Fruit fly (Drosophila melanogaster) whole organism, embryonic: ENCODE data around the gene alphaKap4.

Experiments
- Asciz ChIP-seq: fragments of 200-800 bp; sonication (Bioruptor generic); optimal IDR thresholded peaks from 2 replicates; lab custom pipeline; 2017; ENCODE audit warnings: missing biosample characterization, mild to moderate bottlenecking, missing genetic modification characterization, missing genetic modification reagents
- CG11560 ChIP-seq: fragments of 200-800 bp; sonication (Bioruptor generic); IDR thresholded peaks from 3 replicates; pipeline ENCODE4 v1.3.6; 2022; ENCODE audit warnings: missing biosample characterization, missing genetic modification characterization
- CG1233 ChIP-seq: fragments of 200-800 bp; sonication (Bioruptor generic); optimal IDR thresholded peaks from 4 replicates; lab custom pipeline; 2018; ENCODE audit warnings: missing biosample characterization, mild to moderate bottlenecking, missing genetic modification characterization
- CG12769 ChIP-seq: fragments of 200-800 bp; sonication (Bioruptor generic); optimal IDR thresholded peaks from 2 replicates; lab custom pipeline; 2019; ENCODE audit warnings: missing biosample characterization, mild to moderate bottlenecking, missing genetic modification characterization, moderate library complexity
- CG13775 ChIP-seq: fragments of 200-800 bp; sonication (Bioruptor generic); optimal IDR thresholded peaks from 3 replicates; lab custom pipeline; 2017; ENCODE audit warnings: missing biosample characterization, mild to moderate bottlenecking, missing genetic modification characterization
- CG1832 ChIP-seq: fragments of 200-800 bp; sonication (Bioruptor generic); optimal IDR thresholded peaks from 2 replicates; lab custom pipeline; 2017; ENCODE audit warnings: missing biosample characterization, mild to moderate bottlenecking, missing genetic modification characterization, inconsistent platforms
- CG18619 ChIP-seq: fragments of 200-800 bp; sonication (Bioruptor generic); optimal IDR thresholded peaks from 3 replicates; lab custom pipeline; 2017; ENCODE audit warnings: missing biosample characterization, mild to moderate bottlenecking, missing genetic modification characterization
- CG2116 ChIP-seq: fragments of 200-800 bp; sonication (Bioruptor generic); optimal IDR thresholded peaks from 3 replicates; lab custom pipeline; 2018; ENCODE audit warnings: missing biosample characterization, mild to moderate bottlenecking, missing genetic modification characterization
- CG2202 ChIP-seq: fragments of 200-800 bp; sonication (Bioruptor generic); optimal IDR thresholded peaks from 2 replicates; lab custom pipeline; 2018; ENCODE audit warnings: missing biosample characterization, mild to moderate bottlenecking, missing genetic modification characterization
- CG30403 ChIP-seq: fragments of 200-800 bp; sonication (Bioruptor generic); optimal IDR thresholded peaks from 3 replicates; lab custom pipeline; 2016; ENCODE audit warnings: missing biosample characterization, missing genetic modification characterization
- CG3281 ChIP-seq: fragments of 200-800 bp; sonication (Bioruptor generic); optimal IDR thresholded peaks from 3 replicates; lab custom pipeline; 2017; ENCODE audit warnings: missing biosample characterization, mild to moderate bottlenecking, missing genetic modification characterization
- CG4328 ChIP-seq: fragments of 200-800 bp; sonication (Bioruptor generic); optimal IDR thresholded peaks from 3 replicates; lab custom pipeline; 2017; ENCODE audit warnings: missing biosample characterization, missing genetic modification reagents, missing genetic modification characterization
- CG4424 ChIP-seq: fragments of 200-800 bp; sonication (Bioruptor generic); optimal IDR thresholded peaks from 3 replicates; lab custom pipeline; 2016; ENCODE audit warnings: missing biosample characterization, missing genetic modification characterization
- CG4854 ChIP-seq: fragments of 200-800 bp; sonication (Bioruptor generic); optimal IDR thresholded peaks from 2 replicates; lab custom pipeline; 2016; ENCODE audit warnings: missing biosample characterization, missing genetic modification characterization, inconsistent platforms
- CG6254 ChIP-seq: fragments of 200-800 bp; sonication (Bioruptor generic); optimal IDR thresholded peaks from 3 replicates; lab custom pipeline; 2017; ENCODE audit warnings: mild to moderate bottlenecking, missing biosample characterization, missing genetic modification reagents, missing genetic modification characterization
- CG6813 ChIP-seq: fragments of 200-800 bp; sonication (Bioruptor generic); optimal IDR thresholded peaks from 2 replicates; lab custom pipeline; 2017; ENCODE audit warnings: missing biosample characterization, missing genetic modification characterization, mild to moderate bottlenecking, moderate library complexity, missing genetic modification reagents
- CG7271 ChIP-seq: fragments of 200-800 bp; sonication (Bioruptor generic); optimal IDR thresholded peaks from 2 replicates; lab custom pipeline; 2018; ENCODE audit warnings: missing biosample characterization, mild to moderate bottlenecking, missing genetic modification characterization, moderate library complexity
- CG8478 ChIP-seq: fragments of >200 bp; optimal IDR thresholded peaks from 2 replicates; lab custom pipeline; 2018
- CG9727 ChIP-seq: fragments of 200-800 bp; sonication (Bioruptor generic); optimal IDR thresholded peaks from 3 replicates; lab custom pipeline; 2017; ENCODE audit warnings: missing biosample characterization, mild to moderate bottlenecking, missing genetic modification characterization
- Dll ChIP-seq: fragments of 200-800 bp; sonication (Bioruptor generic); IDR thresholded peaks from 4 replicates; pipeline ENCODE4 v1.3.6; 2022; ENCODE audit warnings: missing biosample characterization, missing genetic modification characterization; ENCODE audit not compliant: partially characterized antibody
- Dp ChIP-seq: fragments of 200-800 bp; sonication (Bioruptor generic); optimal IDR thresholded peaks from 2 replicates; lab custom pipeline; 2018; ENCODE audit warnings: missing biosample characterization, mild to moderate bottlenecking, missing genetic modification characterization, moderate library complexity
- E2f2 ChIP-seq: fragments of 200-800 bp; sonication (Bioruptor generic); IDR thresholded peaks from 2 replicates; pipeline ENCODE4 v1.3.6; 2022; ENCODE audit warnings: missing biosample characterization, missing genetic modification characterization
- ERR ChIP-seq: fragments of 200-800 bp; sonication (Bioruptor generic); optimal IDR thresholded peaks from 2 replicates; lab custom pipeline; 2016; ENCODE audit warnings: missing biosample characterization, missing genetic modification characterization
- Fer1 ChIP-seq: fragments of 200-800 bp; sonication (Bioruptor generic); optimal IDR thresholded peaks from 2 replicates; lab custom pipeline; 2017; ENCODE audit warnings: missing biosample characterization, mild to moderate bottlenecking, missing genetic modification characterization
- Hr78 ChIP-seq, 2 experiments: fragments of 200-800 bp in 1 of 2; fragments of >200 bp in 1 of 2; sonication (Bioruptor generic) in 1 of 2; optimal IDR thresholded peaks; 2 replicates each; lab custom pipeline; 2017 to 2019; ENCODE audit warnings: missing biosample characterization in 2 of 2, missing genetic modification characterization in 2 of 2, mild to moderate bottlenecking in 1 of 2, moderate library complexity in 1 of 2
- Mad ChIP-seq: fragments of 200-800 bp; sonication (Bioruptor generic); optimal IDR thresholded peaks from 2 replicates; lab custom pipeline; 2016; ENCODE audit warnings: missing biosample characterization, missing genetic modification characterization
- Max ChIP-seq: fragments of 200-800 bp; sonication (Bioruptor generic); optimal IDR thresholded peaks from 2 replicates; lab custom pipeline; 2016; ENCODE audit warnings: missing biosample characterization, mild to moderate bottlenecking, missing genetic modification characterization
- Med ChIP-seq: fragments of 200-800 bp; sonication (Bioruptor generic); peaks from one replicate; lab custom pipeline; 2016; ENCODE audit warnings: missing biosample characterization, missing genetic modification characterization, mild to moderate bottlenecking, inconsistent platforms, moderate library complexity
- Mes4 ChIP-seq: fragments of 200-800 bp; sonication (Bioruptor generic); optimal IDR thresholded peaks from 2 replicates; lab custom pipeline; 2016; ENCODE audit warnings: missing biosample characterization, missing genetic modification characterization
- Neu2 ChIP-seq: fragments of 200-800 bp; sonication (Bioruptor generic); optimal IDR thresholded peaks from 3 replicates; lab custom pipeline; 2016; ENCODE audit warnings: missing biosample characterization, missing genetic modification characterization, borderline replicate concordance
- Sry-β ChIP-seq: fragments of 200-800 bp; sonication (Bioruptor generic); optimal IDR thresholded peaks from 2 replicates; lab custom pipeline; 2018; ENCODE audit warnings: missing biosample characterization, mild to moderate bottlenecking, missing genetic modification characterization, moderate library complexity
- bcd ChIP-seq: fragments of 200-800 bp; sonication (Bioruptor generic); optimal IDR thresholded peaks from 2 replicates; lab custom pipeline; 2017; ENCODE audit warnings: missing biosample characterization, mild to moderate bottlenecking, missing genetic modification characterization
- br ChIP-seq: fragments of >200 bp; optimal IDR thresholded peaks from 2 replicates; lab custom pipeline; 2017
- chinmo ChIP-seq: fragments of 200-800 bp; sonication (Bioruptor generic); IDR thresholded peaks from 4 replicates; pipeline ENCODE4 v1.3.6; 2022; ENCODE audit warnings: missing biosample characterization, missing genetic modification characterization; ENCODE audit not compliant: partially characterized antibody
- ci ChIP-seq: fragments of 200-800 bp; sonication (Bioruptor generic); IDR thresholded peaks from 3 replicates; pipeline ENCODE4 v1.3.6; 2022; ENCODE audit warnings: missing biosample characterization, missing genetic modification characterization
- disco-r ChIP-seq: fragments of 200-800 bp; sonication (Bioruptor generic); optimal IDR thresholded peaks from 2 replicates; lab custom pipeline; 2016; ENCODE audit warnings: missing biosample characterization, missing genetic modification characterization
- dmrt11E ChIP-seq: fragments of 200-800 bp; sonication (Bioruptor generic); optimal IDR thresholded peaks from 3 replicates; lab custom pipeline; 2018; ENCODE audit warnings: missing biosample characterization, mild to moderate bottlenecking, missing genetic modification characterization, moderate library complexity
- fd64A ChIP-seq: fragments of 200-800 bp; sonication (Bioruptor generic); optimal IDR thresholded peaks from 3 replicates; lab custom pipeline; 2018; ENCODE audit warnings: missing biosample characterization, mild to moderate bottlenecking, missing genetic modification characterization
- gem ChIP-seq: fragments of 200-800 bp; sonication (Bioruptor generic); optimal IDR thresholded peaks from 2 replicates; lab custom pipeline; 2019; ENCODE audit warnings: missing biosample characterization, mild to moderate bottlenecking, missing genetic modification characterization, moderate library complexity
- gt ChIP-seq: fragments of 200-800 bp; sonication (Bioruptor generic); IDR thresholded peaks from 2 replicates; pipeline ENCODE4 v1.3.6; 2022; ENCODE audit warnings: missing biosample characterization, missing genetic modification characterization
- nau ChIP-seq: fragments of 200-800 bp; sonication (Bioruptor generic); optimal IDR thresholded peaks from 3 replicates; lab custom pipeline; 2017; ENCODE audit warnings: missing biosample characterization, mild to moderate bottlenecking, missing genetic modification characterization, missing genetic modification reagents
- onecut ChIP-seq: fragments of 200-800 bp; sonication (Bioruptor generic); IDR thresholded peaks from 2 replicates; pipeline ENCODE4 v1.3.6; 2022; ENCODE audit warnings: missing biosample characterization, missing genetic modification characterization
- otp ChIP-seq: fragments of 200-800 bp; sonication (Bioruptor generic); IDR thresholded peaks from 3 replicates; pipeline ENCODE4, ENCODE4 v1.3.6; 2022; ENCODE audit warnings: missing biosample characterization, missing genetic modification characterization
- pb ChIP-seq: fragments of 200-800 bp; sonication (Bioruptor generic); optimal IDR thresholded peaks from 3 replicates; lab custom pipeline; 2016; ENCODE audit warnings: missing biosample characterization, missing genetic modification characterization
- pnt ChIP-seq: fragments of 200-800 bp; sonication (Bioruptor generic); optimal IDR thresholded peaks from 3 replicates; lab custom pipeline; 2016; ENCODE audit warnings: missing biosample characterization, missing genetic modification characterization
- repo ChIP-seq: fragments of 200-800 bp; sonication (Bioruptor generic); optimal IDR thresholded peaks from 2 replicates; lab custom pipeline; 2016; ENCODE audit warnings: missing biosample characterization, missing genetic modification characterization
- run ChIP-seq: fragments of 200-800 bp; sonication (Bioruptor generic); optimal IDR thresholded peaks from 3 replicates; lab custom pipeline; 2018; ENCODE audit warnings: missing biosample characterization, mild to moderate bottlenecking, missing genetic modification characterization
- seq ChIP-seq: fragments of 200-800 bp; sonication (Bioruptor generic); IDR thresholded peaks from 2 replicates; pipeline ENCODE4 v1.3.6; 2022; ENCODE audit warnings: missing biosample characterization, missing genetic modification characterization
- sim ChIP-seq: fragments of 200-800 bp; sonication (Bioruptor generic); IDR thresholded peaks from 2 replicates; pipeline ENCODE4 v1.3.6; 2022; ENCODE audit warnings: missing biosample characterization, missing genetic modification characterization

Gene alphaKap4

DNA sequence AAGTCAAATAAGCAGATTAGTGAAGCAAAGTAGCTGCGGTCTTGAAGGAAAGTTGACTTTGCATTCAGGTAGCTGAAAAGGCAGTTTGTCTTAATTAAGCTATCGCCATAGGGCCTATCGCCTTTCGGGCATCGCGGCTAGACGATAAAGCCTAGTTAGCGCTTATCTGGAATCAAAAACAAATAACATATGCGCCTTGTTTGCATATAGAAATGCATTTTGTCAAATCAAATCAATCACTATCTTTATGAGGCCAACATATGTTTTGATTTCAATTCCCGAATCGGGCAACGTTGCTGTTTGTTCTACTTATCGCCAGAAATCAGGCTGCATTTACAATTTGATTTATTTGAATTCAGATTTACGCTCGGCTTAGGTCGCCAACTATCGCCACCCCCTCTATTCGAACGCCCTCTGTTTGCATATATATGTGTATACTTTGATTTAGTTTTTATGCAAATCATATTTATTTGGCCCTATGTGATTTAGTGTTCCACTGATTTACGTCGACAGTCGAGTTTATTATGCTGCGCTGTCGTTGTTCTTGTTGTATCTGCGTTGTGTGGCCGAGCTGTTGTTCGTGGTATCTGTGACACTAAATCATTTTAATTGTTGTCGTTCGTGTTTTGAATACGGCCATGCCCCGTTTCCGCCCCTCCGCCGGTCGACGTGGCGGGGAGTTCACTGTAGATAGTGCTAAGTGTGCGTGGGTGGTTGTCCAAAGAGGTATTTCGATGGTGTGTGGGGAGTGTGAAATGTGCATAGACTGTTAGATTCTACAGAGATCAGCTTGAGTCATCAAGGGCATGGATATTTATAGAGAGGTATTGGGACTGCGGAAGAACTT lies 36.0 kb downstream of the alphaKap4 start (continued):
- TF ChIP-seq Dp (GFP tag; lab: Kevin White, UChicago) (no peak), bcd (peak; percentile 5), CG6813 (GFP tag; lab: Kevin White, UChicago) (peak; percentile 79), dmrt11E (tag; lab: Kevin White, UChicago) (peak; percentile 64), Mad (GFP tag; lab: Kevin White, UChicago) (peak; percentile 15), nau (GFP tag; lab: Kevin White, UChicago) (peak; percentile 51), CG12769 (tag; lab: Kevin White, UChicago) (peak; percentile 34), otp (GFP tag; lab: Robert Waterston, UW) (peak; percentile 72; the same call in 1 of the 3 replicates), gem (tag; lab: Kevin White, UChicago) (peak; percentile 55), CG13775 (GFP tag; lab: Kevin White, UChicago) (peak; percentile 25), ci (GFP tag; lab: Robert Waterston, UW) (peak; percentile 57), CG4424 (GFP tag; lab: Kevin White, UChicago) (peak; percentile 52), sim (peak; percentile 41; the same call in 1 of the 2 replicates), Med (GFP tag; lab: Kevin White, UChicago) (peak; percentile 70), CG2116 (GFP tag; lab: Kevin White, UChicago) (peak; percentile 22), CG3281 (GFP tag; lab: Kevin White, UChicago) (no peak), CG1233 (peak; percentile 46), CG8478 (lab: Kevin White, UChicago) (no peak), E2f2 (GFP tag; lab: Robert Waterston, UW) (peak; percentile 32; the same call in 1 of the 2 replicates), chinmo (GFP tag; lab: Robert Waterston, UW) (peak; percentile 72; the same call in 1 of the 4 replicates), Hr78 (GFP tag; optimal IDR thresholded peaks at IDR 0.05; lab: Kevin White, UChicago) (peak in 1 of 2 experiments; percentile 54), fd64A (GFP tag; lab: Kevin White, UChicago) (peak; percentile 52), CG2202 (tag; lab: Kevin White, UChicago) (peak; percentile 80), CG1832 (GFP tag; lab: Kevin White, UChicago) (no peak), Asciz (GFP tag; lab: Kevin White, UChicago) (peak; percentile 78), Max (GFP tag; lab: Kevin White, UChicago) (peak; percentile 58), CG4328 (GFP tag; lab: Kevin White, UChicago) (peak; percentile 29), repo (peak; percentile 41), Fer1 (GFP tag; lab: Kevin White, UChicago) (no peak), CG9727 (GFP tag; lab: Kevin White, UChicago) (peak; percentile 78), run (no peak), CG18619 (GFP tag; lab: Kevin White, UChicago) (peak; percentile 28), pnt (GFP tag; lab: Kevin White, UChicago) (peak; percentile 14), CG11560 (tag; lab: Robert Waterston, UW) (no peak), CG7271 (tag; lab: Kevin White, UChicago) (peak; percentile 9), gt (peak; percentile 19; the same call in 1 of the 2 replicates), Neu2 (GFP tag; lab: Kevin White, UChicago) (no peak), pb (GFP tag; lab: Kevin White, UChicago) (peak; percentile 25), CG30403 (no peak), Dll (GFP tag; lab: Robert Waterston, UW) (no peak), br (lab: Kevin White, UChicago) (no peak), CG6254 (GFP tag; lab: Kevin White, UChicago) (peak; percentile 66), Mes4 (peak; percentile 70), seq (GFP tag; lab: Robert Waterston, UW) (no peak), ERR (GFP tag; lab: Kevin White, UChicago) (no peak), disco-r (GFP tag; lab: Kevin White, UChicago) (peak; percentile 14), CG4854 (GFP tag; lab: Kevin White, UChicago) (no peak), Sry-β (GFP tag; lab: Kevin White, UChicago) (peak; percentile 27), onecut (GFP tag; lab: Robert Waterston, UW) (peak; percentile 56)
